Fruit fly (Drosophila melanogaster) whole organism, embryonic: Measurements from ENCODE around the gene CG15803.
A peak's percentile ranks its signal among the peaks of the same experiment; 100 is the strongest.

Experiments used
- CG11456 ChIP-seq: fragments of 200-800 bp; sonication (Bioruptor generic); IDR thresholded peaks from 3 replicates; pipeline ENCODE4 v1.3.6; 2022; ENCODE audit warnings: missing biosample characterization, missing genetic modification characterization
- CG12769 ChIP-seq: fragments of 200-800 bp; sonication (Bioruptor generic); optimal IDR thresholded peaks from 2 replicates; lab custom pipeline; 2019; ENCODE audit warnings: missing biosample characterization, mild to moderate bottlenecking, missing genetic modification characterization, moderate library complexity
- CG13123 ChIP-seq: fragments of 200-800 bp; sonication (Bioruptor generic); optimal IDR thresholded peaks from 2 replicates; lab custom pipeline; 2016; ENCODE audit warnings: missing biosample characterization, missing genetic modification characterization
- CG16863 ChIP-seq: fragments of 200-800 bp; sonication (Bioruptor generic); optimal IDR thresholded peaks from 3 replicates; lab custom pipeline; 2016; ENCODE audit warnings: missing biosample characterization, missing genetic modification characterization
- CG17568 ChIP-seq: fragments of 200-800 bp; sonication (Bioruptor generic); optimal IDR thresholded peaks from 2 replicates; lab custom pipeline; 2018; ENCODE audit warnings: missing biosample characterization, mild to moderate bottlenecking, missing genetic modification characterization, moderate library complexity
- CG31441 ChIP-seq: fragments of 200-800 bp; sonication (Bioruptor generic); IDR thresholded peaks from 2 replicates; pipeline ENCODE4 v1.3.6; 2022; ENCODE audit warnings: missing biosample characterization, missing genetic modification characterization
- CG3838 ChIP-seq: fragments of 200-800 bp; sonication (Bioruptor generic); optimal IDR thresholded peaks from 3 replicates; lab custom pipeline; 2016; ENCODE audit warnings: missing biosample characterization, missing genetic modification characterization
- CG3995 ChIP-seq: fragments of 200-800 bp; sonication (Bioruptor generic); optimal IDR thresholded peaks from 3 replicates; lab custom pipeline; 2016; ENCODE audit warnings: missing biosample characterization, missing genetic modification characterization
- CG42726 ChIP-seq: fragments of 200-800 bp; sonication (Bioruptor generic); IDR thresholded peaks from 2 replicates; pipeline ENCODE4 v1.3.6; 2022; ENCODE audit warnings: missing biosample characterization, missing genetic modification characterization; ENCODE audit not compliant: partially characterized antibody
- CG4282 ChIP-seq: fragments of 200-800 bp; sonication (Bioruptor generic); optimal IDR thresholded peaks from 2 replicates; lab custom pipeline; 2016; ENCODE audit warnings: missing biosample characterization, missing genetic modification characterization
- CG6254 ChIP-seq: fragments of 200-800 bp; sonication (Bioruptor generic); optimal IDR thresholded peaks from 3 replicates; lab custom pipeline; 2017; ENCODE audit warnings: mild to moderate bottlenecking, missing biosample characterization, missing genetic modification reagents, missing genetic modification characterization
- CG6272 ChIP-seq: fragments of 200-800 bp; sonication (Bioruptor generic); IDR thresholded peaks from 2 replicates; pipeline ENCODE4 v1.3.6; 2022; ENCODE audit warnings: missing biosample characterization, missing genetic modification characterization
- CG6765 ChIP-seq: fragments of 200-800 bp; sonication (Bioruptor generic); optimal IDR thresholded peaks from 3 replicates; lab custom pipeline; 2017; ENCODE audit warnings: missing biosample characterization, mild to moderate bottlenecking, missing genetic modification characterization
- CG6854 ChIP-seq: fragments of 200-800 bp; sonication (Bioruptor generic); optimal IDR thresholded peaks from 3 replicates; lab custom pipeline; 2017; ENCODE audit warnings: missing biosample characterization, mild to moderate bottlenecking, missing genetic modification characterization
- CG8290 ChIP-seq, 3 experiments: fragments of 200-800 bp; sonication (Bioruptor generic); optimal IDR thresholded peaks; 2 replicates each; lab custom pipeline; 2016 to 2019; ENCODE audit warnings: missing biosample characterization in 3 of 3, missing genetic modification characterization in 3 of 3, mild to moderate bottlenecking in 2 of 3, moderate library complexity in 1 of 3
- D ChIP-seq, 2 experiments: fragments of 200-800 bp in 1 of 2; fragments of >200 bp in 1 of 2; sonication (Bioruptor generic) in 1 of 2; optimal IDR thresholded peaks; 2 replicates in 1 of 2; 3 replicates in 1 of 2; lab custom pipeline; 2017; ENCODE audit warnings: mild to moderate bottlenecking in 1 of 2, missing biosample characterization in 1 of 2, missing genetic modification characterization in 1 of 2, missing genetic modification reagents in 1 of 2
- D19A ChIP-seq: fragments of 200-800 bp; optimal IDR thresholded peaks from 3 replicates; lab custom pipeline; 2019; ENCODE audit warnings: missing biosample characterization, mild to moderate bottlenecking, missing genetic modification characterization, moderate library complexity
- Dip3 ChIP-seq: fragments of 200-800 bp; sonication (Bioruptor generic); optimal IDR thresholded peaks from 3 replicates; lab custom pipeline; 2016; ENCODE audit warnings: missing biosample characterization, missing genetic modification characterization
- Doc2 ChIP-seq: fragments of 200-800 bp; sonication (Bioruptor generic); IDR thresholded peaks from 2 replicates; pipeline ENCODE4 v1.3.6; 2022; ENCODE audit warnings: missing biosample characterization, missing genetic modification characterization
- Hr3 ChIP-seq: fragments of 200-800 bp; sonication (Bioruptor generic); optimal IDR thresholded peaks from 3 replicates; lab custom pipeline; 2016; ENCODE audit warnings: missing biosample characterization, missing genetic modification characterization
- Hr39 ChIP-seq: fragments of >200 bp; optimal IDR thresholded peaks from 2 replicates; lab custom pipeline; 2017
- Kr ChIP-seq: fragments of 200-800 bp; sonication (Bioruptor generic); optimal IDR thresholded peaks from 2 replicates; lab custom pipeline; 2017; ENCODE audit warnings: missing biosample characterization, mild to moderate bottlenecking, missing genetic modification characterization
- Lpt ChIP-seq: fragments of >200 bp; optimal IDR thresholded peaks from 2 replicates; lab custom pipeline; 2018; ENCODE audit warnings: missing biosample characterization, missing genetic modification characterization
- Med ChIP-seq: fragments of 200-800 bp; sonication (Bioruptor generic); peaks from one replicate; lab custom pipeline; 2016; ENCODE audit warnings: missing biosample characterization, missing genetic modification characterization, mild to moderate bottlenecking, inconsistent platforms, moderate library complexity
- Nf-YA ChIP-seq: fragments of 200-800 bp; sonication (Bioruptor generic); IDR thresholded peaks from 2 replicates; pipeline ENCODE4 v1.3.6; 2022; ENCODE audit warnings: missing biosample characterization, missing genetic modification characterization
- Pdp1 ChIP-seq, 2 experiments: fragments of 200-800 bp; sonication (Bioruptor generic); optimal IDR thresholded peaks; 3 replicates each; lab custom pipeline; 2016; ENCODE audit warnings: missing biosample characterization in 2 of 2, missing genetic modification characterization in 2 of 2, mild to moderate bottlenecking in 1 of 2, moderate library complexity in 1 of 2
- YL-1 ChIP-seq: fragments of 200-800 bp; sonication (Bioruptor generic); optimal IDR thresholded peaks from 3 replicates; lab custom pipeline; 2017; ENCODE audit warnings: missing biosample characterization, mild to moderate bottlenecking, missing genetic modification characterization
- ab ChIP-seq: fragments of 200-800 bp; sonication (Bioruptor generic); optimal IDR thresholded peaks from 2 replicates; lab custom pipeline; 2016; ENCODE audit warnings: missing biosample characterization, missing genetic modification characterization
- abd-A ChIP-seq: fragments of 200-800 bp; sonication (Bioruptor generic); optimal IDR thresholded peaks from 3 replicates; lab custom pipeline; 2019; ENCODE audit warnings: missing biosample characterization, mild to moderate bottlenecking, missing genetic modification characterization, moderate library complexity
- crol ChIP-seq: fragments of 200-800 bp; sonication (Bioruptor generic); IDR thresholded peaks from 2 replicates; pipeline ENCODE4 v1.3.6; 2022; ENCODE audit warnings: missing biosample characterization, missing genetic modification characterization
- gfzf ChIP-seq: fragments of 200-800 bp; sonication (Bioruptor generic); optimal IDR thresholded peaks from 2 replicates; lab custom pipeline; 2016; ENCODE audit warnings: missing biosample characterization, mild to moderate bottlenecking, missing genetic modification characterization, moderate library complexity
- lbe ChIP-seq: fragments of 200-800 bp; sonication (Bioruptor generic); optimal IDR thresholded peaks from 2 replicates; lab custom pipeline; 2016; ENCODE audit warnings: missing biosample characterization, mild to moderate bottlenecking, missing genetic modification characterization
- nom ChIP-seq: fragments of 200-800 bp; sonication (Bioruptor generic); optimal IDR thresholded peaks from 2 replicates; lab custom pipeline; 2017; ENCODE audit warnings: missing biosample characterization, missing genetic modification characterization, mild to moderate bottlenecking, moderate library complexity, missing genetic modification reagents
- org-1 ChIP-seq: fragments of 200-800 bp; sonication (Bioruptor generic); optimal IDR thresholded peaks from 2 replicates; lab custom pipeline; 2017; ENCODE audit warnings: missing biosample characterization, missing genetic modification characterization
- pita ChIP-seq: fragments of 200-800 bp; sonication (Bioruptor generic); optimal IDR thresholded peaks from 2 replicates; lab custom pipeline; 2017; ENCODE audit warnings: missing biosample characterization, mild to moderate bottlenecking, missing genetic modification characterization
- ro ChIP-seq: fragments of 200-800 bp; sonication (Bioruptor generic); IDR thresholded peaks from 2 replicates; pipeline ENCODE4 v1.3.6; 2022; ENCODE audit warnings: missing biosample characterization, missing genetic modification characterization
- sd ChIP-seq: fragments of 200-800 bp; sonication (Bioruptor generic); optimal IDR thresholded peaks from 3 replicates; lab custom pipeline; 2018; ENCODE audit warnings: missing biosample characterization, mild to moderate bottlenecking, missing genetic modification characterization, moderate library complexity
- stc ChIP-seq: fragments of 200-800 bp; sonication (Bioruptor generic); IDR thresholded peaks from 2 replicates; pipeline ENCODE4 v1.3.6; 2022; ENCODE audit warnings: missing biosample characterization, missing genetic modification characterization
- zfh1 ChIP-seq: fragments of 200-800 bp; sonication (Bioruptor generic); IDR thresholded peaks from 3 replicates; pipeline ENCODE4 v1.3.6; 2022; ENCODE audit warnings: missing biosample characterization, missing genetic modification characterization

CG15803 gene

DNA sequence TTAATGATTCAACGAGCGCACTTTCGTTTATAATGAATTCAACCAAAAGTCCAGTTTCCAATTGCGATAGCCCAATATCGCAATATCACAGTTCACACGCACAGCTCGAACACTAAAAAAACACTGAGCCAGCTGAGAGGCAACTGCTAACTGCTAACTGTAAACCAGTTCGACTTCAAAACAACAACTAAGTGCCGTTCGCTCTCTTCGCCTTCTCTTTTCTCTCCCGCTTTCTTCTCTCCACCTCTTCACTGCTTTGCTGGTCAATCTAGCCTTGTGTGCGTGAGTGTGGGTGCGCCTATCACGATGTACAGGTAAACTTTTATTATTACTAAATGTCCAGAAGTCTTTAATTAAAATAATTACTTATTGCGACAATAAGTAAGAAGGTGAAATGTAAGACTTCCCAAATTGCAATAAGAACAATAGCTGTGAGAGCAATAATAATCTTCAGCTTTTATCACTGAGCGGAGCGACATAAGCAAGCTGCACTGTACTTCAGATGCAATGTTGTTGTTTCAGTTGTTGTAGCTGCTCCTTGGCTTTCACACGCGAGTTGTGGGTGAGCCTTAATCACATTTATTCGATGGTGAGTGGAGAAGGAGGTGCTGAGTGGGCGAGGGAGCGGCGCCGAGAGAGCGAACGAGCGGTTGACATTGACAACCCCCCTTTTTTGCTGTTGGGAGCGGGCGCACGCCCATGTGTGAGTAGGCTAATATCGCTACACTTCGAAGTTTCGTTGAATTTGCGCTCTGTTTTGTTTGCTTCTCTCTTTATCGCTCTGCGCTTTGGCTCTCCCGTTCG is 36.5 kb upstream of the CG15803 start, which contains the start of gene Vti1b (continued):
- TF ChIP-seq CG16863 (GFP tag; lab: Kevin White, UChicago) (peak; percentile 94), pita (GFP tag; lab: Kevin White, UChicago) (no peak), CG13123 (GFP tag; lab: Kevin White, UChicago) (peak; percentile 89), YL-1 (GFP tag; lab: Kevin White, UChicago) (peak; percentile 64), Dip3 (GFP tag; lab: Kevin White, UChicago) (peak; percentile 92), D (optimal IDR thresholded peaks at IDR 0.05; lab: Kevin White, UChicago) (peak; percentile 15), D (GFP tag; optimal IDR thresholded peaks at IDR 0.05; lab: Kevin White, UChicago) (peak; percentile 94), Hr39 (lab: Kevin White, UChicago) (no peak), CG3995 (GFP tag; lab: Kevin White, UChicago) (peak; percentile 63), Lpt (GFP tag; lab: Kevin White, UChicago) (no peak), Nf-YA (GFP tag; lab: Robert Waterston, UW) (peak; percentile 90), sd (tag; lab: Kevin White, UChicago) (peak; percentile 75), stc (peak; percentile 91), ro (GFP tag; lab: Robert Waterston, UW) (peak; percentile 57; the same call in 1 of the 2 replicates), CG6854 (GFP tag; lab: Kevin White, UChicago) (peak; percentile 82)

dm6 chr3R:18395694-18396093 is 35.2 kb upstream of the CG15803 start:
- no peak for TF ChIP-seq ab
- peak; percentile 38 for TF ChIP-seq Med (GFP tag; lab: Kevin White, UChicago)
- TF ChIP-seq, all 482 proteins: peak for 1

- no peak for TF ChIP-seq CG6765 (GFP tag; lab: Kevin White, UChicago)
- TF ChIP-seq CG12769 (tag; lab: Kevin White, UChicago), result peak; percentile 91
- TF ChIP-seq CG42726 (GFP tag; lab: Robert Waterston, UW), result no peak
- TF ChIP-seq zfh1 (GFP tag; lab: Robert Waterston, UW), result no peak
- no peak for TF ChIP-seq org-1
- no peak for TF ChIP-seq Kr (GFP tag; lab: Kevin White, UChicago)
- TF ChIP-seq CG11456, result 0 out of 3 replicates have a peak, but pooled peaks have one; percentile 43
- TF ChIP-seq crol (GFP tag; lab: Robert Waterston, UW), result peak; percentile 39; the same call in 1 of the 2 replicates
- TF ChIP-seq Doc2 (GFP tag; lab: Robert Waterston, UW), result no peak
- no peak for TF ChIP-seq CG6254 (GFP tag; lab: Kevin White, UChicago)
- no peak for TF ChIP-seq CG8290 (GFP tag; optimal IDR thresholded peaks at IDR 0.05; lab: Kevin White, UChicago)
- TF ChIP-seq CG8290 (tag; optimal IDR thresholded peaks at IDR 0.05; lab: Kevin White, UChicago), result no peak
- no peak for TF ChIP-seq nom (GFP tag; lab: Kevin White, UChicago)
- peak in 1 of 2 experiments; percentile 20 for TF ChIP-seq Pdp1 (GFP tag; optimal IDR thresholded peaks at IDR 0.05; lab: Kevin White, UChicago)
- TF ChIP-seq gfzf (GFP tag; lab: Kevin White, UChicago), result no peak
- no peak for TF ChIP-seq CG4282 (GFP tag; lab: Kevin White, UChicago)
- no peak for TF ChIP-seq CG3838 (GFP tag; lab: Kevin White, UChicago)
- no peak for TF ChIP-seq lbe (GFP tag; lab: Kevin White, UChicago)
- TF ChIP-seq CG17568 (GFP tag; lab: Kevin White, UChicago), result no peak
- no peak for TF ChIP-seq D19A
- no peak for TF ChIP-seq abd-A
- TF ChIP-seq CG31441, result no peak
- no peak for TF ChIP-seq CG6272 (GFP tag; lab: Robert Waterston, UW)
- TF ChIP-seq Hr3 (GFP tag; lab: Kevin White, UChicago), result no peak
Measured at dm6 chr3R:18394876-18395275, 34.3 kb upstream of the CG15803 start.
